Worm (Caenorhabditis elegans): ENCODE measurements around the gene clec-255.

clec-255 gene

DNA sequence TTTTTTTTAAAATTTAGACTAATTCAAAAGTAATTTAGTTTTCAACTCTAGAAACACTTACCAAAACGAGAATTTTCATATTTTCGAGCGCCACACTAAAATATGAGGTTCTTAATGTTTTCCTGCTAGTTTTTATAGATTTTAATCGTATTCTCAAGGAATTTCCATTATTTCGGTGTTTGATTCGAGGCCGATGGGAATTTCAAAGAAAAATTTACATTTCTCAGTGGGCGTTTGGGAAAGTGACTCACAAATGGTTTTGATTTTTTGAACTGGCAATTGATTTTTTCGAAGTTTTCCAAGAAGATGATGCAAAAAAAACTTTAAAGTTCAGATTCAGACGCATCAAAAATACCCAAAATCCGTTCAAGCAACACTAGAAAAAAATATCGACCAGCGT, 31.6 kb upstream of the clec-255 start, which contains the start of gene C54E10.11:
Gene C54E10.11, minus strand, starts transcription at position 101 of the 400 bp plus-strand sequence.
- TF ChIP-seq ceh-100 (GFP tag; IDR thresholded peaks at IDR 0.05), result no peak
- TF ChIP-seq Y67H2A.10 (GFP tag; conservative IDR thresholded peaks at IDR 0.05), result no peak
- TF ChIP-seq dox-1 (GFP tag; IDR thresholded peaks at IDR 0.05), result no peak
- no peak for TF ChIP-seq attf-5 (GFP tag; optimal IDR thresholded peaks at IDR 0.05)
- TF ChIP-seq F37B4.10 (GFP tag; IDR thresholded peaks at IDR 0.05), result no peak
- no peak for TF ChIP-seq snpc-1.1 (tag; optimal IDR thresholded peaks at IDR 0.05; ENCODE audit: insufficient read depth)
- no peak for TF ChIP-seq zim-3 (tag; optimal IDR thresholded peaks at IDR 0.05)
- no peak for TF ChIP-seq B0019.2 (GFP tag; conservative IDR thresholded peaks at IDR 0.05)
- TF ChIP-seq ekl-4 (GFP tag; IDR thresholded peaks at IDR 0.05), result no peak
- no peak for TF ChIP-seq Y53F4B.3 (GFP tag; IDR thresholded peaks at IDR 0.05)
- TF ChIP-seq C06A6.2 (GFP tag; conservative IDR thresholded peaks at IDR 0.05), result no peak
- no peak for TF ChIP-seq F33H1.4 (GFP tag; IDR thresholded peaks at IDR 0.05)
- TF ChIP-seq F23B12.7 (tag; optimal IDR thresholded peaks at IDR 0.05; ENCODE audit: insufficient read depth), result no peak
- no peak for TF ChIP-seq him-1 (tag; optimal IDR thresholded peaks at IDR 0.05)
- no peak for TF ChIP-seq lsy-27 (tag; optimal IDR thresholded peaks at IDR 0.05; ENCODE audit: borderline replicate concordance, insufficient read depth)
- TF ChIP-seq hrde-1 (tag; optimal IDR thresholded peaks at IDR 0.05; ENCODE audit: borderline replicate concordance), result no peak
- TF ChIP-seq ztf-3 (GFP tag; optimal IDR thresholded peaks at IDR 0.05), result no peak
- no peak for TF ChIP-seq ztf-18 (tag; optimal IDR thresholded peaks at IDR 0.05)

DNA sequence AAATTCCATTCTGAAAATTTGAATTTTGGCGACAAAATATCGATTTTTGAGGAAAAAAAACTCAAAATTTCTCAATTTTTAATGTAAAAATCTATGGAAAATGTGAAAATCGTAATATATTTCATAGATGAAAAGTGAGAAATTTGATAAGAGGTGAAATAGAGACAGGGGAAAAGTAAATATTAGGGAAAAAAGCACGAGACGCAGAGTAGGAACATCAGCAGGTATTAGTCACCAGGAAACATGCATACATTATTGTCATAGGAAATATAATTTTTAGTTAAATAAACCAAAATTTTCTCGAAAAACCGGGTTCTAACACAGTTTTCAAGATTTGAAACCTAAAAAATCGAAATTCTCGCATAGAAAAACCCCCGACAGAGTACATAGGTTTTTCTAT, 30.3 kb upstream of the clec-255 start, which contains the start of gene nhr-170:
Gene nhr-170, minus strand, starts transcription at position 16 of the 400 bp plus-strand sequence.
- TF ChIP-seq nhr-80 (tag; optimal IDR thresholded peaks at IDR 0.05) (peak; percentile 17), F55B11.4 (tag; optimal IDR thresholded peaks at IDR 0.05; ENCODE audit: borderline replicate concordance, insufficient read depth) (no peak), hsf-1 (GFP tag; IDR thresholded peaks at IDR 0.05) (no peak), nfyb-1 (GFP tag; IDR thresholded peaks at IDR 0.05) (no peak)

DNA sequence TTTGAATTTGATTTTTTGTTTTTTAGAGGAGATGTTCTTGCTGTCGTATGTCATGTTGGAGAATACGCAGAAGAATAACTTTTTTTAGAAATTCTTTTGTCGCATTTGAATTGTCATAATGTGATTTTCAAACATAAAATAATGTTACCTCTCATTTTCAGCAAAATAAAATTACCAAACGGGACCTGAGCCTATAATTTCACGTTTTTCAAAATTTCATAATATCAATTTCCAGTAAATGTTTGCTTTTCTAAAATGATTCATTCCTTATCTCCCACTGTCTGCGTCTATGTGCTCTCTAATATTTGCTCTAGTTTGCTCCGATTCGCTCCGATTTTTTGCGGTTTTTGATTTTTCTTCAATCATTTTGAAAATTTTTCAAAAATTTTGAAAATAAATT, 20.1 kb upstream of the clec-255 start, which contains the start of gene nhr-231:
Gene nhr-231, plus strand, starts transcription at position 301 of the 400 bp plus-strand sequence.
- no peak for TF ChIP-seq cebp-1 (GFP tag; IDR thresholded peaks at IDR 0.05)
- peak; percentile 14 for TF ChIP-seq cebp-1 (tag; optimal IDR thresholded peaks at IDR 0.05)
- TF ChIP-seq F22D6.2 (tag; optimal IDR thresholded peaks at IDR 0.05), result no peak

DNA sequence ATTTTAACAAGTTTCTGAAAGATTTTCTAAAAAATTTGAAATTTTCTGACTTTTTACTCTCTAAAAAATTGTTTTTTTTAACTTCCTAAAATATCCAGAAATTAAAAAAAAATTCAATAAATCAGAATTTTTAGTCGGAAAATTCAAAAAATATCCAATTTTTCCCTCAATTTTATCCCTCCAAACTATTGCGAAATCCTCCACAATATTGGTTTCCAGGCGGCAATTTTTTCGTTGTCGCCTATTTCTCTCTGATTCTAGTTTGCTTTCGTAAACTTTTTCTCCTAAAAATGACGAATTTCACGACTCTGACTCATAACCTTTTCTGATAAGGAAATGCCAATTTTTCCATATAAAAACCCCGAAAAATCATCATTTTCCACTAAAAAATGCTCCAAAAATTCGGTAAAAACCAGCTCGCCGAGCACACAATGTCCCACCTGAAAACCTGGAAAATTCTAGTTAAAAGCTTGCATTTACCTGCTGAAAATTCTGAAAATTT, 16.9 kb upstream of the clec-255 start, which contains the start of gene Y17D7B.2:
Gene Y17D7B.2, plus strand, starts transcription at position 323 of the 502 bp plus-strand sequence.
- TF ChIP-seq cebp-1 (GFP tag; IDR thresholded peaks at IDR 0.05) (peak; percentile 64; the same call in 1 of the 2 replicates), cebp-1 (tag; optimal IDR thresholded peaks at IDR 0.05) (peak; percentile 96), ztf-28 (GFP tag; IDR thresholded peaks at IDR 0.05) (no peak)

DNA sequence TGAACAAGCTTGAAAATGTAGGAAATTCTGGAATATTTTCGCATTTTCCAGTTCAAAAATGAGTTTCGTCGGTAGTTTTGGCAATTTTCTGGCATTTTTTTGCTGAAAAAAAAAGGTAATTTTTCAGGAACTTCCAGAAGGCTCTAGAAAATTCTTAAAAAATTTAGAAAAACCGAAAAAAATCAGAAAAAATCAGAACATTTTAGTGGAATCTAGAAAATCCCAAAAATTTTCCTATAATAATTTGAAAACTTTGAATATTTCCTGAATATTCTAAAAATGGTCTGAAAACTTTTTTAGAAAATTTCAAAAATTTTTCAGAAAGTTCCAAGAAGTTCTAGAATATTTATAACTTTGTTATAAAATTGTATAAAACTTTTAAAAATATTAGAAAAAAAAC, 16.2 kb upstream of the clec-255 start, which contains the start of gene Y17D7B.3:
Gene Y17D7B.3, minus strand, starts transcription at position 101 of the 400 bp plus-strand sequence.
- no peak for TF ChIP-seq F22D6.2 (tag; optimal IDR thresholded peaks at IDR 0.05)
- no peak for TF ChIP-seq ztf-18 (tag; optimal IDR thresholded peaks at IDR 0.05)
- no peak for TF ChIP-seq athp-1 (tag; optimal IDR thresholded peaks at IDR 0.05)
- no peak for TF ChIP-seq dox-1 (GFP tag; IDR thresholded peaks at IDR 0.05)
- TF ChIP-seq ztf-25 (GFP tag; IDR thresholded peaks at IDR 0.05), result no peak
- TF ChIP-seq chd-7 (tag; optimal IDR thresholded peaks at IDR 0.05), result no peak
- no peak for TF ChIP-seq bed-1 (GFP tag; IDR thresholded peaks at IDR 0.05)
